Worm (Caenorhabditis elegans): ENCODE data around the gene dlc-2.
"Not testable (repeated sequence)": the region's sequence is repeated elsewhere in the genome, so short reads cannot be mapped to it uniquely, and the experiment has no call there.

The dlc-2 gene

ce11 chrIV:12138093-12138492, 26.7 kb upstream of the dlc-2 start, which contains the start of gene B0001.4:
Gene B0001.4 (minus strand): TSS chrIV:12138193.
- not testable (repeated sequence) for TF ChIP-seq npax-4 (tag; optimal IDR thresholded peaks at IDR 0.05); hlh-6 (tag; optimal IDR thresholded peaks at IDR 0.05); pag-3 (tag; optimal IDR thresholded peaks at IDR 0.05; ENCODE audit: borderline replicate concordance)

- no peak for TF ChIP-seq eyg-1 (tag; optimal IDR thresholded peaks at IDR 0.05)
- no peak for TF ChIP-seq F13H6.1 (tag; optimal IDR thresholded peaks at IDR 0.05)
- no peak for TF ChIP-seq npax-4 (tag; optimal IDR thresholded peaks at IDR 0.05)
- TF ChIP-seq rnt-1 (tag; optimal IDR thresholded peaks at IDR 0.05), result no peak
- TF ChIP-seq odd-2 (tag; optimal IDR thresholded peaks at IDR 0.05), result no peak
- TF ChIP-seq pax-1 (tag; optimal IDR thresholded peaks at IDR 0.05), result no peak
- no peak for TF ChIP-seq ama-1 (optimal IDR thresholded peaks at IDR 0.05)
- no peak for TF ChIP-seq unc-3 (GFP tag; conservative IDR thresholded peaks at IDR 0.05)
- no peak for TF ChIP-seq unc-3 (tag; optimal IDR thresholded peaks at IDR 0.05)
- TF ChIP-seq sox-4 (tag; optimal IDR thresholded peaks at IDR 0.05), result no peak
- TF ChIP-seq elt-2 (tag; optimal IDR thresholded peaks at IDR 0.05), result no peak
- no peak for TF ChIP-seq ceh-45 (GFP tag; IDR thresholded peaks at IDR 0.05)
- TF ChIP-seq nfya-1 (tag; optimal IDR thresholded peaks at IDR 0.05), result no peak
- no peak for TF ChIP-seq elt-4 (tag; optimal IDR thresholded peaks at IDR 0.05)
- TF ChIP-seq madf-2 (tag; optimal IDR thresholded peaks at IDR 0.05), result no peak
- no peak for TF ChIP-seq pat-9 (tag; optimal IDR thresholded peaks at IDR 0.05)
- no peak for TF ChIP-seq ceh-19 (GFP tag; optimal IDR thresholded peaks at IDR 0.05)
- no peak for TF ChIP-seq hlh-15 (tag; optimal IDR thresholded peaks at IDR 0.05)
These were observed 23.6 kb upstream of the dlc-2 start for ce11 chrIV:12134991-12135390.

- TF ChIP-seq ceh-24 (tag; optimal IDR thresholded peaks at IDR 0.05) (no peak), ceh-6 (GFP tag; optimal IDR thresholded peaks at IDR 0.05) (no peak), hlh-6 (tag; optimal IDR thresholded peaks at IDR 0.05) (no peak), ttx-3 (tag; optimal IDR thresholded peaks at IDR 0.05) (no peak), nhr-11 (tag; optimal IDR thresholded peaks at IDR 0.05) (no peak), K02D7.2 (tag; optimal IDR thresholded peaks at IDR 0.05) (no peak)
These were observed 22.4 kb upstream of the dlc-2 start for ce11 chrIV:12133776-12134175.

ce11 chrIV:12131308-12132072, 20.1 kb upstream of the dlc-2 start:
- TF ChIP-seq nhr-232 (tag; optimal IDR thresholded peaks at IDR 0.05), result no peak
- no peak for TF ChIP-seq ceh-24 (tag; optimal IDR thresholded peaks at IDR 0.05)
- no peak for TF ChIP-seq unc-86 (tag; optimal IDR thresholded peaks at IDR 0.05)
- no peak for TF ChIP-seq pag-3 (tag; optimal IDR thresholded peaks at IDR 0.05; ENCODE audit: borderline replicate concordance)
- no peak for TF ChIP-seq C38D4.7 (GFP tag; optimal IDR thresholded peaks at IDR 0.05)
- TF ChIP-seq Y22D7AL.16 (tag; optimal IDR thresholded peaks at IDR 0.05), result no peak
- TF ChIP-seq sox-2 (GFP tag; IDR thresholded peaks at IDR 0.05), result no peak
- TF ChIP-seq eyg-1 (tag; optimal IDR thresholded peaks at IDR 0.05), result no peak
- no peak for TF ChIP-seq F13H6.1 (tag; optimal IDR thresholded peaks at IDR 0.05)
- no peak for TF ChIP-seq mec-3 (tag; optimal IDR thresholded peaks at IDR 0.05; ENCODE audit: borderline replicate concordance)
- no peak for TF ChIP-seq ceh-22 (tag; optimal IDR thresholded peaks at IDR 0.05)
- TF ChIP-seq pat-9 (tag; optimal IDR thresholded peaks at IDR 0.05), result no peak

ce11 chrIV:12129204-12129603, 17.8 kb upstream of the dlc-2 start, which contains the start of gene lin-24:
Gene lin-24 (plus strand): TSS chrIV:12129504.
- TF ChIP-seq ztf-16 (tag; optimal IDR thresholded peaks at IDR 0.05), result no peak
